Fruit fly (Drosophila melanogaster) whole organism: ENCODE measurements around the gene CG9444.

Experiments
- EcR ChIP-seq, 2 experiments: fragments of >200 bp; optimal IDR thresholded peaks; 2 replicates each; lab custom pipeline; 2017; ENCODE audit warnings: missing biosample characterization in 2 of 2, missing genetic modification characterization in 2 of 2, missing genetic modification reagents in 2 of 2
- pan ChIP-seq: fragments of >200 bp; optimal IDR thresholded peaks from 2 replicates; lab custom pipeline; 2017
- psq ChIP-seq: fragments of >200 bp; optimal IDR thresholded peaks from 2 replicates; lab custom pipeline; 2017
- usp ChIP-seq: fragments of >200 bp; optimal IDR thresholded peaks from 2 replicates; lab custom pipeline; 2017; ENCODE audit warnings: missing biosample characterization, missing genetic modification characterization, mixed read lengths

dm6 chr3R:9674196-9674693 is 9.8 kb downstream of the CG9444 start, which contains the start of gene Dhc1:
- TF ChIP-seq pan (lab: Kevin White, UChicago) (no peak), usp (GFP tag; lab: Kevin White, UChicago) (no peak), psq (lab: Kevin White, UChicago) (no peak), EcR (GFP tag; optimal IDR thresholded peaks at IDR 0.05; lab: Kevin White, UChicago) (no peak)
